Worm (Caenorhabditis elegans) whole organism, midembryonic: ENCODE measurements around the gene klp-3.

Source experiments
- T22C8.4 ChIP-seq: fragments of 200-800 bp; sonication (Bioruptor generic); IDR thresholded peaks from 2 replicates; pipeline ENCODE4 v1.3.6; 2022; ENCODE audit warnings: missing genetic modification characterization, missing compliant biosample characterization
- cog-1 ChIP-seq: sonication (generic microtip); optimal IDR thresholded peaks from 2 replicates; lab custom pipeline; 2016; ENCODE audit warnings: missing genetic modification characterization, missing compliant biosample characterization
- flt-1 ChIP-seq: fragments of 200-800 bp; sonication (Bioruptor generic); IDR thresholded peaks from 2 replicates; pipeline ENCODE4 v1.3.6; 2022; ENCODE audit warnings: missing genetic modification characterization, missing compliant biosample characterization
- klf-2 ChIP-seq: fragments of 200-800 bp; sonication (Bioruptor generic); conservative IDR thresholded peaks from 2 replicates; pipeline ENCODE4 v1.3.6; 2022; ENCODE audit warnings: missing genetic modification reagents, missing genetic modification characterization, missing compliant biosample characterization
- med-1 ChIP-seq: sonication (generic microtip); optimal IDR thresholded peaks from 2 replicates; lab custom pipeline; 2017; ENCODE audit warnings: missing genetic modification characterization, mild to moderate bottlenecking, missing compliant biosample characterization, antibody characterized with exemption, missing genetic modification reagents; ENCODE audit not compliant: insufficient read depth
- ref-1 ChIP-seq: fragments of 200-800 bp; sonication (Bioruptor generic); conservative IDR thresholded peaks from 2 replicates; pipeline ENCODE4 v1.3.6; 2022; ENCODE audit warnings: missing genetic modification reagents, missing genetic modification characterization, missing compliant biosample characterization
- tab-1 ChIP-seq: fragments of 200-800 bp; sonication (Bioruptor generic); IDR thresholded peaks from 2 replicates; pipeline ENCODE4 v1.3.6; 2022; ENCODE audit warnings: missing genetic modification characterization, missing compliant biosample characterization
- ztf-23 ChIP-seq: fragments of 200-800 bp; sonication (Bioruptor generic); IDR thresholded peaks from 2 replicates; pipeline ENCODE4 v1.3.6; 2022; ENCODE audit warnings: missing genetic modification reagents, missing genetic modification characterization, missing compliant biosample characterization
- ztf-29 ChIP-seq: fragments of 200-800 bp; sonication (Bioruptor generic); IDR thresholded peaks from 2 replicates; pipeline ENCODE4 v1.3.6; 2022; ENCODE audit warnings: missing genetic modification reagents, missing genetic modification characterization, missing compliant biosample characterization

- no peak for TF ChIP-seq ref-1 (GFP tag; lab: Robert Waterston, UW)
- TF ChIP-seq klf-2 (GFP tag; lab: Robert Waterston, UW) = no peak
- no peak for TF ChIP-seq cog-1 (tag; lab: Kevin White, UChicago)
- TF ChIP-seq med-1 (GFP tag; lab: Kevin White, UChicago) = no peak
- TF ChIP-seq flt-1 (GFP tag; lab: Robert Waterston, UW) = no peak
- no peak for TF ChIP-seq tab-1 (GFP tag; lab: Robert Waterston, UW)
- no peak for TF ChIP-seq ztf-29
- no peak for TF ChIP-seq T22C8.4 (GFP tag; lab: Robert Waterston, UW)
- no peak for TF ChIP-seq ztf-23 (GFP tag; lab: Robert Waterston, UW)
Observed at ce11 chrII:7825107-7825506, 17.0 kb upstream of the klp-3 start, which contains the start of gene srw-62.
